Fruit fly (Drosophila melanogaster) whole organism, prepupa: ENCODE data around the gene Prp4k.

Experiments
- CG11294 ChIP-seq: fragments of 200-800 bp; sonication (Bioruptor generic); IDR thresholded peaks from 2 replicates; pipeline ENCODE4 v1.3.6; 2022; ENCODE audit warnings: missing biosample characterization, missing genetic modification characterization
- CG11902 ChIP-seq: fragments of 200-800 bp; sonication (Bioruptor generic); optimal IDR thresholded peaks from 3 replicates; lab custom pipeline; 2016; ENCODE audit warnings: missing biosample characterization, missing genetic modification characterization
- CG3919 ChIP-seq: fragments of 200-800 bp; sonication (Bioruptor generic); optimal IDR thresholded peaks from 3 replicates; lab custom pipeline; 2016; ENCODE audit warnings: missing biosample characterization, missing genetic modification characterization
- CG6163 ChIP-seq: fragments of 200-800 bp; sonication (Bioruptor generic); IDR thresholded peaks from 3 replicates; pipeline ENCODE4 v1.3.6; 2022; ENCODE audit warnings: missing biosample characterization, missing genetic modification characterization
- CG6792 ChIP-seq: fragments of 200-800 bp; sonication (Bioruptor generic); optimal IDR thresholded peaks from 3 replicates; lab custom pipeline; 2016; ENCODE audit warnings: missing biosample characterization, missing genetic modification characterization
- CG6854 ChIP-seq: fragments of 200-800 bp; sonication (Bioruptor generic); optimal IDR thresholded peaks from 2 replicates; lab custom pipeline; 2017; ENCODE audit warnings: missing biosample characterization, mild to moderate bottlenecking, missing genetic modification characterization
- Eip75B ChIP-seq: fragments of 200-800 bp; sonication (Bioruptor generic); optimal IDR thresholded peaks from 3 replicates; lab custom pipeline; 2016; ENCODE audit warnings: missing biosample characterization, missing genetic modification characterization
- Ets21C ChIP-seq: fragments of 200-800 bp; sonication (Bioruptor generic); optimal IDR thresholded peaks from 3 replicates; lab custom pipeline; 2016; ENCODE audit warnings: missing biosample characterization, missing genetic modification characterization
- Hr4 ChIP-seq: fragments of 200-800 bp; sonication (Bioruptor generic); optimal IDR thresholded peaks from 3 replicates; lab custom pipeline; 2016; ENCODE audit warnings: missing biosample characterization, missing genetic modification characterization
- Smox ChIP-seq: fragments of 200-800 bp; sonication (Bioruptor generic); optimal IDR thresholded peaks from 3 replicates; lab custom pipeline; 2016; ENCODE audit warnings: missing biosample characterization, missing genetic modification characterization
- Sox102F ChIP-seq: fragments of 200-800 bp; sonication (Bioruptor generic); optimal IDR thresholded peaks from 2 replicates; lab custom pipeline; 2016; ENCODE audit warnings: missing biosample characterization, mild to moderate bottlenecking, missing genetic modification characterization
- dsx ChIP-seq: fragments of 200-800 bp; optimal IDR thresholded peaks from 3 replicates; lab custom pipeline; 2019; ENCODE audit warnings: missing biosample characterization, mild to moderate bottlenecking, missing genetic modification characterization, moderate library complexity; ENCODE audit not compliant: poor library complexity, severe bottlenecking
- fd59A ChIP-seq: fragments of 200-800 bp; sonication (Bioruptor generic); optimal IDR thresholded peaks from 2 replicates; lab custom pipeline; 2017; ENCODE audit warnings: missing biosample characterization, mild to moderate bottlenecking, missing genetic modification characterization, missing genetic modification reagents
- spab ChIP-seq: fragments of 200-800 bp; sonication (Bioruptor generic); optimal IDR thresholded peaks from 2 replicates; lab custom pipeline; 2017; ENCODE audit warnings: missing biosample characterization, mild to moderate bottlenecking, missing genetic modification characterization, missing genetic modification reagents

- TF ChIP-seq Sox102F = no peak
- TF ChIP-seq Hr4 (GFP tag; lab: Kevin White, UChicago) = no peak
- no peak for TF ChIP-seq CG11294 (GFP tag; lab: Robert Waterston, UW)
- no peak for TF ChIP-seq CG3919 (GFP tag; lab: Kevin White, UChicago)
- no peak for TF ChIP-seq CG6854 (GFP tag; lab: Kevin White, UChicago)
- no peak for TF ChIP-seq CG6792 (GFP tag; lab: Kevin White, UChicago)
- TF ChIP-seq Ets21C = no peak
- TF ChIP-seq spab (GFP tag; lab: Kevin White, UChicago) = no peak
- TF ChIP-seq Smox (GFP tag; lab: Kevin White, UChicago) = no peak
- TF ChIP-seq fd59A (GFP tag; lab: Kevin White, UChicago) = no peak
- TF ChIP-seq CG6163 (GFP tag; lab: Robert Waterston, UW) = no peak
- TF ChIP-seq CG11902 (GFP tag; lab: Kevin White, UChicago) = no peak
- TF ChIP-seq Eip75B = no peak
- no peak for TF ChIP-seq dsx
Observed at dm6 chr3L:234337-234736, 23.1 kb upstream of the Prp4k start.
